Fruit fly (Drosophila melanogaster) whole organism, embryonic: ENCODE data around the gene CG34384.
A peak's percentile ranks its signal among the peaks of the same experiment; 100 is the strongest.

ENCODE experiments used
- ATbp ChIP-seq: fragments of 200-800 bp; sonication (Bioruptor generic); optimal IDR thresholded peaks from 2 replicates; lab custom pipeline; 2017; ENCODE audit warnings: missing biosample characterization, mild to moderate bottlenecking, missing genetic modification characterization, missing genetic modification reagents
- BtbVII ChIP-seq: fragments of 200-800 bp; sonication (Bioruptor generic); optimal IDR thresholded peaks from 3 replicates; lab custom pipeline; 2017; ENCODE audit warnings: missing biosample characterization, mild to moderate bottlenecking, missing genetic modification characterization
- CG10209 ChIP-seq: fragments of 200-800 bp; sonication (Bioruptor generic); optimal IDR thresholded peaks from 3 replicates; lab custom pipeline; 2017; ENCODE audit warnings: missing biosample characterization, mild to moderate bottlenecking, missing genetic modification characterization, missing genetic modification reagents
- CG10366 ChIP-seq: fragments of 200-800 bp; sonication (Bioruptor generic); IDR thresholded peaks from 2 replicates; pipeline ENCODE4 v1.3.6; 2022; ENCODE audit warnings: missing biosample characterization, missing genetic modification characterization
- CG10959 ChIP-seq: fragments of 200-800 bp; sonication (Bioruptor generic); IDR thresholded peaks from 2 replicates; pipeline ENCODE4 v1.3.6; 2022; ENCODE audit warnings: missing biosample characterization, missing genetic modification characterization
- CG11560 ChIP-seq: fragments of 200-800 bp; sonication (Bioruptor generic); IDR thresholded peaks from 3 replicates; pipeline ENCODE4 v1.3.6; 2022; ENCODE audit warnings: missing biosample characterization, missing genetic modification characterization
- CG13287 ChIP-seq: fragments of 200-800 bp; sonication (Bioruptor generic); IDR thresholded peaks from 2 replicates; pipeline ENCODE4 v1.3.6; 2022; ENCODE audit warnings: missing biosample characterization, missing genetic modification characterization; ENCODE audit not compliant: partially characterized antibody
- CG15479 ChIP-seq: fragments of 200-800 bp; sonication (Bioruptor generic); optimal IDR thresholded peaks from 3 replicates; lab custom pipeline; 2019; ENCODE audit warnings: missing biosample characterization, mild to moderate bottlenecking, missing genetic modification characterization, moderate library complexity
- CG16779 ChIP-seq: fragments of 200-800 bp; sonication (Bioruptor generic); IDR thresholded peaks from 2 replicates; pipeline ENCODE4 v1.3.6; 2022; ENCODE audit warnings: missing biosample characterization, missing genetic modification characterization
- CG16813 ChIP-seq: fragments of 200-800 bp; sonication (Bioruptor generic); IDR thresholded peaks from 3 replicates; pipeline ENCODE4 v1.3.6; 2022; ENCODE audit warnings: missing biosample characterization, missing genetic modification characterization; ENCODE audit not compliant: partially characterized antibody
- CG17359 ChIP-seq: fragments of 200-800 bp; sonication (Bioruptor generic); optimal IDR thresholded peaks from 3 replicates; lab custom pipeline; 2018; ENCODE audit warnings: missing biosample characterization, mild to moderate bottlenecking, missing genetic modification characterization, moderate library complexity
- CG17385 ChIP-seq: fragments of 200-800 bp; sonication (Bioruptor generic); optimal IDR thresholded peaks from 3 replicates; lab custom pipeline; 2018; ENCODE audit warnings: missing biosample characterization, mild to moderate bottlenecking, missing genetic modification characterization
- CG17829 ChIP-seq: fragments of 200-800 bp; optimal IDR thresholded peaks from 2 replicates; lab custom pipeline; 2019; ENCODE audit warnings: missing biosample characterization, mild to moderate bottlenecking, missing genetic modification characterization, moderate library complexity
- CG2120 ChIP-seq: fragments of 200-800 bp; sonication (Bioruptor generic); optimal IDR thresholded peaks from 3 replicates; lab custom pipeline; 2016; ENCODE audit warnings: missing biosample characterization, missing genetic modification characterization
- CG2202 ChIP-seq: fragments of 200-800 bp; sonication (Bioruptor generic); optimal IDR thresholded peaks from 2 replicates; lab custom pipeline; 2018; ENCODE audit warnings: missing biosample characterization, mild to moderate bottlenecking, missing genetic modification characterization
- CG3407 ChIP-seq: fragments of 200-800 bp; sonication (Bioruptor generic); optimal IDR thresholded peaks from 2 replicates; lab custom pipeline; 2018; ENCODE audit warnings: missing biosample characterization, mild to moderate bottlenecking, missing genetic modification characterization
- CG34422 ChIP-seq: fragments of 200-800 bp; sonication (Bioruptor generic); IDR thresholded peaks from 3 replicates; pipeline ENCODE4 v1.3.6; 2022; ENCODE audit warnings: missing biosample characterization, missing genetic modification characterization
- CG4360 ChIP-seq: fragments of 200-800 bp; sonication (Bioruptor generic); IDR thresholded peaks from 2 replicates; pipeline ENCODE4 v1.3.6; 2022; ENCODE audit warnings: missing biosample characterization, missing genetic modification characterization
- CG6254 ChIP-seq: fragments of 200-800 bp; sonication (Bioruptor generic); optimal IDR thresholded peaks from 3 replicates; lab custom pipeline; 2017; ENCODE audit warnings: mild to moderate bottlenecking, missing biosample characterization, missing genetic modification reagents, missing genetic modification characterization
- CG6654 ChIP-seq: fragments of 200-800 bp; sonication (Bioruptor generic); optimal IDR thresholded peaks from 2 replicates; lab custom pipeline; 2017; ENCODE audit warnings: missing biosample characterization, mild to moderate bottlenecking, missing genetic modification characterization
- CG6791 ChIP-seq: fragments of 200-800 bp; sonication (Bioruptor generic); IDR thresholded peaks from 3 replicates; pipeline ENCODE4 v1.3.6; 2022; ENCODE audit warnings: missing biosample characterization, missing genetic modification characterization; ENCODE audit not compliant: partially characterized antibody
- CTCF ChIP-seq: fragments of 200-800 bp; sonication (Bioruptor generic); optimal IDR thresholded peaks from 2 replicates; lab custom pipeline; 2017; ENCODE audit warnings: missing biosample characterization, mild to moderate bottlenecking, missing genetic modification characterization, moderate library complexity
- D19B ChIP-seq: fragments of 200-800 bp; sonication (Bioruptor generic); optimal IDR thresholded peaks from 2 replicates; lab custom pipeline; 2017; ENCODE audit warnings: missing biosample characterization, mild to moderate bottlenecking, missing genetic modification characterization
- Gsc ChIP-seq: fragments of 200-800 bp; sonication (Bioruptor generic); IDR thresholded peaks from 2 replicates; pipeline ENCODE4 v1.3.6; 2022; ENCODE audit warnings: missing biosample characterization, missing genetic modification characterization
- Gug ChIP-seq: fragments of 200-800 bp; sonication (Bioruptor generic); IDR thresholded peaks from 4 replicates; pipeline ENCODE4 v1.3.6; 2022; ENCODE audit warnings: missing biosample characterization, missing genetic modification characterization
- Hr51 ChIP-seq, 2 experiments: fragments of 200-800 bp; sonication (Bioruptor generic); optimal IDR thresholded peaks; 2 replicates in 1 of 2; 3 replicates in 1 of 2; lab custom pipeline; 2016 to 2018; ENCODE audit warnings: missing biosample characterization in 2 of 2, missing genetic modification characterization in 2 of 2, mild to moderate bottlenecking in 1 of 2, moderate library complexity in 1 of 2
- Mes4 ChIP-seq: fragments of 200-800 bp; sonication (Bioruptor generic); optimal IDR thresholded peaks from 2 replicates; lab custom pipeline; 2016; ENCODE audit warnings: missing biosample characterization, missing genetic modification characterization
- NfI ChIP-seq: fragments of 200-800 bp; sonication (Bioruptor generic); optimal IDR thresholded peaks from 3 replicates; lab custom pipeline; 2018; ENCODE audit warnings: missing biosample characterization, mild to moderate bottlenecking, missing genetic modification characterization, moderate library complexity
- Oli ChIP-seq: fragments of 200-800 bp; sonication (Bioruptor generic); optimal IDR thresholded peaks from 2 replicates; lab custom pipeline; 2018; ENCODE audit warnings: missing biosample characterization, mild to moderate bottlenecking, missing genetic modification characterization, moderate library complexity
- PHDP ChIP-seq: fragments of 200-800 bp; sonication (Bioruptor generic); optimal IDR thresholded peaks from 3 replicates; lab custom pipeline; 2018; ENCODE audit warnings: missing biosample characterization, mild to moderate bottlenecking, missing genetic modification characterization, moderate library complexity
- Ravus ChIP-seq: fragments of 200-800 bp; sonication (Bioruptor generic); IDR thresholded peaks from 2 replicates; pipeline ENCODE4 v1.3.6; 2022; ENCODE audit warnings: missing biosample characterization, missing genetic modification characterization
- Sox100B ChIP-seq: fragments of 200-800 bp; sonication (Bioruptor generic); optimal IDR thresholded peaks from 3 replicates; lab custom pipeline; 2018; ENCODE audit warnings: missing biosample characterization, mild to moderate bottlenecking, missing genetic modification characterization
- Ssrp ChIP-seq: fragments of 200-800 bp; sonication (Bioruptor generic); optimal IDR thresholded peaks from 2 replicates; lab custom pipeline; 2018; ENCODE audit warnings: missing biosample characterization, mild to moderate bottlenecking, missing genetic modification characterization, moderate library complexity
- Tbp ChIP-seq: fragments of >200 bp; optimal IDR thresholded peaks from 2 replicates; lab custom pipeline; 2018; ENCODE audit warnings: missing biosample characterization, missing genetic modification characterization
- Xrp1 ChIP-seq: fragments of 200-800 bp; sonication (Bioruptor generic); IDR thresholded peaks from 2 replicates; pipeline ENCODE4 v1.3.6; 2022; ENCODE audit warnings: missing biosample characterization, missing genetic modification characterization
- ap ChIP-seq: fragments of 200-800 bp; sonication (Bioruptor generic); IDR thresholded peaks from 2 replicates; pipeline ENCODE4 v1.3.6; 2022; ENCODE audit warnings: missing biosample characterization, missing genetic modification characterization
- ato ChIP-seq: fragments of 200-800 bp; sonication (Bioruptor generic); IDR thresholded peaks from 2 replicates; pipeline ENCODE4 v1.3.6; 2022; ENCODE audit warnings: missing biosample characterization, missing genetic modification characterization; ENCODE audit not compliant: partially characterized antibody
- chinmo ChIP-seq: fragments of 200-800 bp; sonication (Bioruptor generic); IDR thresholded peaks from 4 replicates; pipeline ENCODE4 v1.3.6; 2022; ENCODE audit warnings: missing biosample characterization, missing genetic modification characterization; ENCODE audit not compliant: partially characterized antibody
- danr ChIP-seq: fragments of 200-800 bp; sonication (Bioruptor generic); IDR thresholded peaks from 2 replicates; pipeline ENCODE4 v1.3.6; 2022; ENCODE audit warnings: missing biosample characterization, missing genetic modification characterization
- dysf ChIP-seq: fragments of 200-800 bp; sonication (Bioruptor generic); IDR thresholded peaks from 3 replicates; pipeline ENCODE4 v1.3.6; 2022; ENCODE audit warnings: missing biosample characterization, missing genetic modification characterization
- emc ChIP-seq: fragments of 200-800 bp; sonication (Bioruptor generic); optimal IDR thresholded peaks from 2 replicates; lab custom pipeline; 2016; ENCODE audit warnings: missing biosample characterization, missing genetic modification characterization
- ems ChIP-seq: fragments of 200-800 bp; sonication (Bioruptor generic); optimal IDR thresholded peaks from 3 replicates; lab custom pipeline; 2016; ENCODE audit warnings: missing biosample characterization, missing genetic modification characterization
- ewg ChIP-seq: fragments of 200-800 bp; sonication (Bioruptor generic); optimal IDR thresholded peaks from 3 replicates; lab custom pipeline; 2017; ENCODE audit warnings: mild to moderate bottlenecking, missing biosample characterization, missing genetic modification reagents, missing genetic modification characterization
- fd64A ChIP-seq: fragments of 200-800 bp; sonication (Bioruptor generic); optimal IDR thresholded peaks from 3 replicates; lab custom pipeline; 2018; ENCODE audit warnings: missing biosample characterization, mild to moderate bottlenecking, missing genetic modification characterization
- org-1 ChIP-seq: fragments of 200-800 bp; sonication (Bioruptor generic); optimal IDR thresholded peaks from 2 replicates; lab custom pipeline; 2017; ENCODE audit warnings: missing biosample characterization, missing genetic modification characterization
- pfk ChIP-seq: fragments of 200-800 bp; sonication (Bioruptor generic); optimal IDR thresholded peaks from 2 replicates; lab custom pipeline; 2018; ENCODE audit warnings: missing biosample characterization, mild to moderate bottlenecking, missing genetic modification characterization, moderate library complexity
- pho ChIP-seq: fragments of 200-800 bp; sonication (Bioruptor generic); optimal IDR thresholded peaks from 2 replicates; lab custom pipeline; 2016; ENCODE audit warnings: missing biosample characterization, missing genetic modification characterization
- pita ChIP-seq: fragments of 200-800 bp; sonication (Bioruptor generic); optimal IDR thresholded peaks from 2 replicates; lab custom pipeline; 2017; ENCODE audit warnings: missing biosample characterization, mild to moderate bottlenecking, missing genetic modification characterization
- repo ChIP-seq: fragments of 200-800 bp; sonication (Bioruptor generic); optimal IDR thresholded peaks from 2 replicates; lab custom pipeline; 2016; ENCODE audit warnings: missing biosample characterization, missing genetic modification characterization
- slp2 ChIP-seq: fragments of 200-800 bp; sonication (Bioruptor generic); optimal IDR thresholded peaks from 2 replicates; lab custom pipeline; 2016; ENCODE audit warnings: missing biosample characterization, missing genetic modification characterization
- usp ChIP-seq: fragments of >200 bp; optimal IDR thresholded peaks from 2 replicates; lab custom pipeline; 2017; ENCODE audit warnings: missing biosample characterization, missing genetic modification characterization
- vnd ChIP-seq: fragments of 200-800 bp; sonication (Bioruptor generic); IDR thresholded peaks from 3 replicates; pipeline ENCODE4 v1.3.6; 2022; ENCODE audit warnings: missing biosample characterization, missing genetic modification characterization; ENCODE audit not compliant: partially characterized antibody
- yki ChIP-seq: fragments of >200 bp; optimal IDR thresholded peaks from 3 replicates; lab custom pipeline; 2018
- zf30C ChIP-seq: fragments of 200-800 bp; sonication (Bioruptor generic); optimal IDR thresholded peaks from 3 replicates; lab custom pipeline; 2018; ENCODE audit warnings: missing biosample characterization, mild to moderate bottlenecking, missing genetic modification characterization

The CG34384 gene

DNA sequence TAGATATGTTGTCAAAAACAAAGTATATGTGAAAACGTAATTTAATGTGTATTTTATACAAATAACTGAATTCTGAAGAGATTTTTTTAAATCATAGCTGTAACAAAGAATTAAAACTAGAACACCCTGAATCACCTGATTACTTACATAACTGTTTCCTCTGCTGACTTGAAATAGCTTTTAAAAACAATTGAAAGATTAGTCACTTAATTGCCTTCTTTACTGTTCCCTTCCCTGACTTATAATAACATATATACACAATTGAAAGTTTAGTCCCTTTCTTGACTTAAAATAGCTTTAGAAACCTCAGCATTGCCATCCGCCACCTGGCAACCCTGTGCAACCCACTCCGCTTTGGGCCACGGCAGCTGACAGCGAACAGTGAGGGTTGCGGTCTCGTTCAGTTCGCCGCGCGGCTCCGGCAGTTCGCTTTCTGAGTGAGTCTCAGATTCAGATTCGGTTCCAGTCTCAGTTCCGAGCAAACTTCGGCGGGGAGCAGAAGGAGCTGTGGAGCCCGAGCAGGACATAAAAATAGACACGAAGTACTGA, at the start of gene CG34384 (continued):
- TF ChIP-seq CG3407 (no peak), Gsc (no peak), Gug (peak; percentile 65; the same call in 2 of the 4 replicates), dysf (GFP tag; lab: Robert Waterston, UW) (peak; percentile 58; the same call in 2 of the 3 replicates), BtbVII (GFP tag; lab: Kevin White, UChicago) (peak; percentile 71), CG17385 (peak; percentile 50), CG4360 (GFP tag; lab: Robert Waterston, UW) (no peak), PHDP (tag; lab: Kevin White, UChicago) (peak; percentile 16), ato (GFP tag; lab: Robert Waterston, UW) (no peak), org-1 (peak; percentile 72), Tbp (GFP tag; lab: Kevin White, UChicago) (no peak), Sox100B (GFP tag; lab: Kevin White, UChicago) (peak; percentile 73), CG13287 (no peak), CG17359 (tag; lab: Kevin White, UChicago) (peak; percentile 46), CG16779 (GFP tag; lab: Robert Waterston, UW) (no peak), danr (GFP tag; lab: Robert Waterston, UW) (no peak), CG10959 (GFP tag; lab: Robert Waterston, UW) (no peak), ATbp (peak; percentile 15), yki (lab: Kevin White, UChicago) (no peak), pho (GFP tag; lab: Kevin White, UChicago) (peak; percentile 65), Hr51 (GFP tag; optimal IDR thresholded peaks at IDR 0.05; lab: Kevin White, UChicago) (peak; percentile 6 to 49), CG6791 (GFP tag; lab: Robert Waterston, UW) (no peak), CG2202 (tag; lab: Kevin White, UChicago) (no peak), CTCF (GFP tag; lab: Kevin White, UChicago) (no peak), slp2 (GFP tag; lab: Kevin White, UChicago) (peak; percentile 9), CG10366 (GFP tag; lab: Robert Waterston, UW) (no peak), CG34422 (GFP tag; lab: Robert Waterston, UW) (0 out of 3 replicates have a peak, but pooled peaks have one; percentile 25), fd64A (GFP tag; lab: Kevin White, UChicago) (no peak), CG6254 (peak; percentile 28), ewg (GFP tag; lab: Kevin White, UChicago) (peak; percentile 2), Ravus (GFP tag; lab: Robert Waterston, UW) (no peak), D19B (GFP tag; lab: Kevin White, UChicago) (peak; percentile 46), ap (GFP tag; lab: Robert Waterston, UW) (no peak), Ssrp (peak; percentile 35), zf30C (GFP tag; lab: Kevin White, UChicago) (no peak), CG15479 (GFP tag; lab: Kevin White, UChicago) (no peak), Xrp1 (peak; percentile 57; the same call in 1 of the 2 replicates), CG16813 (no peak), pita (GFP tag; lab: Kevin White, UChicago) (no peak), CG2120 (GFP tag; lab: Kevin White, UChicago) (peak; percentile 77), repo (no peak)

DNA sequence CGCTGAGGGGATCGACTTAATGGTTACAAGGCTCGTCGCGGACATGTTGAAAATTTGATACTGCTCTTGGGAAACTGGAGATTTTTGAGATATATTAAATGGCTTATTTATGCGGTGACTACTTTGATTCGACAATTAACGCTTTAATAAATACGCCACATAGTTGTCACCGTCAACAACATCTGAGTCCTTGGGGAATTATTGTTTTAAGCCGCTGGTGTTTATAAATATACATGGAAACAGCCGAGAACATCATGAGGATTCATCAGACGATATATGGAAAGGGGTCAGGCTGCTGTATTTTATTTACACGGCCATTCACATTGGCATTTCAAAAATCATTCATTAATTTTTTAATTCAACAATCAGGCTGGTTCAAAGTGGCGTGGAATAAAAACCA, 42.5 kb upstream of the CG34384 start, which contains the start of gene CG11286:
Gene CG11286, minus strand, starts transcription at position 101 of the 400 bp plus-strand sequence.
- no peak for TF ChIP-seq Oli (tag; lab: Kevin White, UChicago)
- TF ChIP-seq ems (GFP tag; lab: Kevin White, UChicago): no peak
- TF ChIP-seq vnd: no peak
- no peak for TF ChIP-seq chinmo (GFP tag; lab: Robert Waterston, UW)
- TF ChIP-seq emc (GFP tag; lab: Kevin White, UChicago): no peak
- TF ChIP-seq CG6654 (GFP tag; lab: Kevin White, UChicago): no peak
- no peak for TF ChIP-seq NfI (GFP tag; lab: Kevin White, UChicago)
- TF ChIP-seq CG17829 (tag; lab: Kevin White, UChicago): no peak
- TF ChIP-seq pfk (GFP tag; lab: Kevin White, UChicago): no peak
- TF ChIP-seq CG11560 (tag; lab: Robert Waterston, UW): no peak
- TF ChIP-seq usp (GFP tag; lab: Kevin White, UChicago): no peak
- TF ChIP-seq CG10209: no peak
- no peak for TF ChIP-seq Mes4
